Worm (Caenorhabditis elegans): Measurements from ENCODE around the gene lron-7.

The lron-7 gene

DNA sequence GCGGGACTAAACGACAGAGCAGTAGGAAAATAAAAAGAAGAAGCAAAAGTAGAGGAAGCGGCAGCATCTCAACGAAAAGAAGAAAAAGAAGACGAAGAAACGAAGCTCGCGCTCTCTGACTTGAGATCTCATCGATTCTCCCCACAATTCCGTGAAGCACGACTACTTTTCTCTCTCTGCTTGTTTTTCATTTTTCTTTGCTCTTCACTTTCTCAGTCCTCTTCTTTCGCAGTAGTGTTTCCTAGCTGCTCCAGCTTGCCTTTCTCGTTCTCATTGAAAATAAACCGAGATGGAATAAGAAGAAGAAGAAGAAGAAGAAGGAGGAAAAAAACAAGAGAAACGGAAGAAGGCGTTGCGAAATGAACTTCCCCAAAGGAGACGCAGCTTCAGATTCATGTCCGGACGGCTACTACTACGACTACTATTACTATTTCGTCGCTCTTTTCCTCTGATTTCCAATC, 7.2 kb upstream of the lron-7 start:
- TF ChIP-seq sea-1 (GFP tag; conservative IDR thresholded peaks at IDR 0.05) (no peak), tbx-11 (GFP tag; IDR thresholded peaks at IDR 0.05) (no peak), ets-7 (tag; optimal IDR thresholded peaks at IDR 0.05) (no peak), pes-1 (GFP tag; IDR thresholded peaks at IDR 0.05) (no peak), ama-1 (optimal IDR thresholded peaks at IDR 0.05) (no peak), flt-1 (GFP tag; IDR thresholded peaks at IDR 0.05) (no peak), ceh-13 (GFP tag; optimal IDR thresholded peaks at IDR 0.05) (no peak), scrt-1 (GFP tag; IDR thresholded peaks at IDR 0.05) (no peak), tbx-37 (GFP tag; conservative IDR thresholded peaks at IDR 0.05) (no peak), hmbx-1 (tag; optimal IDR thresholded peaks at IDR 0.05) (no peak), tra-4 (tag; optimal IDR thresholded peaks at IDR 0.05) (no peak), ceh-36 (tag; optimal IDR thresholded peaks at IDR 0.05) (no peak), aly-1 (tag; optimal IDR thresholded peaks at IDR 0.05) (no peak), B0310.2 (tag; optimal IDR thresholded peaks at IDR 0.05) (no peak), hnd-1 (tag; optimal IDR thresholded peaks at IDR 0.05) (no peak), hmg-4 (GFP tag; optimal IDR thresholded peaks at IDR 0.05) (no peak), F13C5.2 (tag; optimal IDR thresholded peaks at IDR 0.05) (no peak)

DNA sequence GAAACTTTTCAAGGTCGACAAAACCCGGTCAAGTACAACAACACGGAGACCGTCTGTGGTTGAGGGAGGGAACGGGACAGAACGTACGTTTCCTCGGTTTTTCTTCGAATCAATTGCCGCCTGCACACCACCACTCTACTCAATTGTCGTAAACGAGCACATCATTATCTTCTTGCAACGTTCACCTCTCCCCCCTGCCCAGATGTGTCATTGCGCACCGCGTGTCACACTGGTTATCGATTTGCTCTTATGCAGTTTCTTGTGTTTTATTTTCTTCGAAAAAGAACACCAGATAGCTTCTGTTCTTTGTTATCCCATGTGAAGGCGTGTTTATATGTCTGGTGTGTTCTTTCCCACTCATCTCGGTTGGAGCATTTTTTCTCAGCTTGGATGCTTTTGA, 2.4 kb upstream of the lron-7 start:
- TF ChIP-seq hmg-4 (GFP tag; optimal IDR thresholded peaks at IDR 0.05) (no peak), flt-1 (GFP tag; IDR thresholded peaks at IDR 0.05) (no peak), B0310.2 (tag; optimal IDR thresholded peaks at IDR 0.05) (no peak), tra-4 (tag; optimal IDR thresholded peaks at IDR 0.05) (no peak), F13C5.2 (tag; optimal IDR thresholded peaks at IDR 0.05) (no peak), scrt-1 (GFP tag; IDR thresholded peaks at IDR 0.05) (no peak), hnd-1 (tag; optimal IDR thresholded peaks at IDR 0.05) (no peak), ceh-36 (tag; optimal IDR thresholded peaks at IDR 0.05) (no peak), pes-1 (GFP tag; IDR thresholded peaks at IDR 0.05) (no peak), ets-7 (tag; optimal IDR thresholded peaks at IDR 0.05) (no peak), ama-1 (optimal IDR thresholded peaks at IDR 0.05) (no peak)

DNA sequence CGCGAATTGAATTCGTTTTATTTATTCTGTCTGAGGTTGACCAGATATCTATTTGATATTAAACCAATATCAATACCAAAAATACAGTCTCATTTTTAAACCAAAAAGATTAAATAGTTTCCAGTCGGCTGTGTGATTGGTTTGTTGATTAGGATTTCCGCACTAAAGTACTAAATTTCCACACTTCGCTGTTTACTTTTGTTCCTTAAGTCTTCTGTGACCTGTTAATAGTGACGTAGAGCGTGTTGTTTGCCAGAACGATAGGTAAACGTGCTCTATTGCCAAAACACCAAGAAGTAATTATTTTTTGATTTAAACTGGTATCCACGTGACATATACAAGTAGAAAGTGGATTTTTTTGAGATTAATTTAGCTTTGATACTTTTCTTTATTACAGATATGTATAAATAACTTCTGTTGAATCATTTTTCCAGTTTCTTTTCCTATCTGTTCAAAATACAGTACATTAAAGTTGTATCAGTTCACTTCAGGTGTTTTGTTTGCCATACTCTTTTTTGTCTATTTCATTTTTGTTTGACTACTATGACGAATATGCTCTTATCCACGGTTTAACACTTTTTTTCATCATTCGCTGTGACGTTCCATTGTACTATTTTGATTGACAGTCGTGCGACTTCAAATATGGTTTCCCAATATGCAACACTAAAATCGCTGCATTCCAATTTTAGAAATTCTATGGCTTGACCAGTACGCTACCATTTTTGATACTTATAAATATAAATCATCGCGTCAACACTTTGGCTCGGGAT, 888 bp upstream of the lron-7 start:
- no peak for TF ChIP-seq scrt-1 (GFP tag; IDR thresholded peaks at IDR 0.05)
- no peak for TF ChIP-seq F13C5.2 (tag; optimal IDR thresholded peaks at IDR 0.05)
- TF ChIP-seq tbx-11 (GFP tag; IDR thresholded peaks at IDR 0.05), result no peak
- TF ChIP-seq hmg-4 (GFP tag; optimal IDR thresholded peaks at IDR 0.05), result no peak
- no peak for TF ChIP-seq sea-1 (GFP tag; conservative IDR thresholded peaks at IDR 0.05)
- TF ChIP-seq hmbx-1 (tag; optimal IDR thresholded peaks at IDR 0.05), result no peak
- TF ChIP-seq B0310.2 (tag; optimal IDR thresholded peaks at IDR 0.05), result no peak
- no peak for TF ChIP-seq pes-1 (GFP tag; IDR thresholded peaks at IDR 0.05)
- TF ChIP-seq ama-1 (optimal IDR thresholded peaks at IDR 0.05), result no peak
- TF ChIP-seq ets-7 (tag; optimal IDR thresholded peaks at IDR 0.05), result no peak
- no peak for TF ChIP-seq tra-4 (tag; optimal IDR thresholded peaks at IDR 0.05)
- TF ChIP-seq flt-1 (GFP tag; IDR thresholded peaks at IDR 0.05), result no peak

DNA sequence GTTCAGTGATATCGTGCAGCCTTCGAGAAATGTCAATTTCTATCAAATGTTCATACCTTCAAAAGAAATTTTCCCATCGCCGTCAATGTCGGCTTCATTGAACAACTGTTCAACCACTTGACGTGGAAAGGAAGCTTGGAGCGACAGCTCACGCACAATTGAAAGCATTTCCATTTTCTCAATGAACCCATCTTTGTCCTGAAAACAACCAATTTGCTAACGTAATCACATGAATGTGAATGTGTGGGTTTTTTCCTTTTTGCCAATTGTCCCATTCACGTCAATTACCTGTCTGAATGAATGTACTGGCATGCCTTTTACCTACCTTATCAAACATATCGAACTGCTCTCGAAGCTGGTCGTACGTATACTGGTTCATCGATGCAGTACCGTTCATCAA, 4.4 kb downstream of the lron-7 start:
- no peak for TF ChIP-seq aly-1 (tag; optimal IDR thresholded peaks at IDR 0.05)
- no peak for TF ChIP-seq hnd-1 (tag; optimal IDR thresholded peaks at IDR 0.05)
- TF ChIP-seq pes-1 (GFP tag; IDR thresholded peaks at IDR 0.05), result no peak
- TF ChIP-seq sea-1 (GFP tag; conservative IDR thresholded peaks at IDR 0.05), result no peak
- TF ChIP-seq B0310.2 (tag; optimal IDR thresholded peaks at IDR 0.05), result no peak
- no peak for TF ChIP-seq hmbx-1 (tag; optimal IDR thresholded peaks at IDR 0.05)
- TF ChIP-seq hmg-4 (GFP tag; optimal IDR thresholded peaks at IDR 0.05), result no peak
- no peak for TF ChIP-seq ama-1 (optimal IDR thresholded peaks at IDR 0.05)
- no peak for TF ChIP-seq ets-7 (tag; optimal IDR thresholded peaks at IDR 0.05)
- no peak for TF ChIP-seq tbx-11 (GFP tag; IDR thresholded peaks at IDR 0.05)
- TF ChIP-seq F13C5.2 (tag; optimal IDR thresholded peaks at IDR 0.05), result no peak
- no peak for TF ChIP-seq ceh-13 (GFP tag; optimal IDR thresholded peaks at IDR 0.05)
- TF ChIP-seq scrt-1 (GFP tag; IDR thresholded peaks at IDR 0.05), result no peak
- TF ChIP-seq ceh-36 (tag; optimal IDR thresholded peaks at IDR 0.05), result no peak

DNA sequence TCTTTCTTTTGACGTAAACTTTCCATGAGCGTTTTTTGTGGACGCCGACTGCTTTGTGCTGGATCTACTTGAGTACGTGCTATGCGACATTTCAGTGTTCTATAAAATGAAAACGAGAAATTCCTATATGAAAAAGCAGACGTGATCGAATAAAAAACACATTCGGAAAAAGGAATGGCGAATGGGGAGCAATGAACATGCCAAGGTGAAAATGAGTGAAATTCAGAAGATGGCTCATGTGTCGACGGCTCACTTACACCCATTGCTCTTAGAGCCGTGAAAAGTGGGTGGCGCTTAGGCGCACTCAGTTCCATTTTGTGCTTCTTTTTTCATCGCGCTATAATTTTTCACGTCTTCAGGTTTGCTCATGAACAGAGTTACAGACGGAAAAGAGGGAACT, 6.7 kb downstream of the lron-7 start, which contains the start of gene K03A1.4:
Gene K03A1.4 (minus strand): TSS at position 101 of the 400 bp plus-strand sequence.
- TF ChIP-seq aly-1 (tag; optimal IDR thresholded peaks at IDR 0.05) (no peak), ama-1 (optimal IDR thresholded peaks at IDR 0.05) (no peak), ets-7 (tag; optimal IDR thresholded peaks at IDR 0.05) (no peak), ceh-13 (GFP tag; optimal IDR thresholded peaks at IDR 0.05) (no peak), B0310.2 (tag; optimal IDR thresholded peaks at IDR 0.05) (no peak), pes-1 (GFP tag; IDR thresholded peaks at IDR 0.05) (no peak)

DNA sequence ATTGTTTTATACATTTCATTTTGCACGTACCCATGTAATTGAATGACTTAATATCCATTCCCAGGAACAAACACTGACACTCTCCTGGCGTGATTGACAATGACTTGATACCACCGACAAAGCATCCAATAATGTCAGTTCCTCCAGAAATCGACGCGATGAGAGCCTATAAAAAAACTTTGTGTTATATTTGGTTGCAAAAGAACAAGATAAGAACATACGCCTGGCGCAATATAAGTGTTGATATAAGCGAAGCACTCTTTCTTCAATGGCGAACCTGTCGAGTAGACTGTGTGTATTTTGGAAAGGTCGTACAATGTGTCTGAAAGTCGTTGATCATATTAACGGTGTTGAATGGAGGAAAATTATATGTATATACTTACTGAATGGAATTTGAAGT, 11.2 kb downstream of the lron-7 start:
- no peak for TF ChIP-seq tra-4 (tag; optimal IDR thresholded peaks at IDR 0.05)
- TF ChIP-seq scrt-1 (GFP tag; IDR thresholded peaks at IDR 0.05), result no peak
- no peak for TF ChIP-seq F13C5.2 (tag; optimal IDR thresholded peaks at IDR 0.05)
- TF ChIP-seq ceh-13 (GFP tag; optimal IDR thresholded peaks at IDR 0.05), result no peak
- TF ChIP-seq B0310.2 (tag; optimal IDR thresholded peaks at IDR 0.05), result no peak
- no peak for TF ChIP-seq flt-1 (GFP tag; IDR thresholded peaks at IDR 0.05)
- TF ChIP-seq pes-1 (GFP tag; IDR thresholded peaks at IDR 0.05), result no peak
- TF ChIP-seq ets-7 (tag; optimal IDR thresholded peaks at IDR 0.05), result no peak
- no peak for TF ChIP-seq tbx-11 (GFP tag; IDR thresholded peaks at IDR 0.05)
- no peak for TF ChIP-seq aly-1 (tag; optimal IDR thresholded peaks at IDR 0.05)
- TF ChIP-seq hnd-1 (tag; optimal IDR thresholded peaks at IDR 0.05), result no peak
- no peak for TF ChIP-seq hmg-4 (GFP tag; optimal IDR thresholded peaks at IDR 0.05)
- no peak for TF ChIP-seq ama-1 (optimal IDR thresholded peaks at IDR 0.05)

DNA sequence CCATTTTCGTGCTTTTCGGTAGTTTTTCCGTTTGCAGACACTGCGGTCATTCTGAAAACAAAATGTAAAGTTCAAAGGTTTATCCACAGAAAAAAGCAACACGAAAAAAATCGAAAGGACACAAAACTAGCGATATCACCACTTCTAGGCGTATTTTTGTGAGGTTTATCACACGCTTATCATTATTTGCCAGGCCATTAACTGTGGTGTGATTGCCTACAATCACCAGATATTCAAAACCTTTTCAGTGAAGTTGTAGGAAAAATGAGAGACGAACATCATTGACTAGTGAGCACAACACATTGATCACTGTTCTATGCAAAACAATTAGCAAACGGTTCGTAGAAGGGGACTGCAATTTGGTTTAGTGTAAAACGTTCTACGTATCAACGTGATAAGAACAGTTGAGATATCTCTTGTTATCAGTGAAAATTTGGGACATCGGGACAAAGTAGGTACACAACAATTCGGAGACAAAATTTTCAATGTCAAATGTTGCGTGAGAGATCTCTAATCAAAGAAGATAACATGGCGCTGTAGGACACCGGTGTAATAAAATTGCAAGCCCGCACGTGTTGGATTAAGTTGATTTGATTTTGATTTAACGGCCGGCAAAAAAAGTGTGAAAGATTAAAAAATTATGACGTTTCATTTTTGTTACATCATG, 13.7 kb downstream of the lron-7 start, which contains the start of gene sur-5:
Gene sur-5 (minus strand): TSS at position 51 of the 667 bp plus-strand sequence.
- TF ChIP-seq tbx-11 (GFP tag; IDR thresholded peaks at IDR 0.05), result no peak
- TF ChIP-seq ceh-36 (tag; optimal IDR thresholded peaks at IDR 0.05), result no peak
- no peak for TF ChIP-seq hnd-1 (tag; optimal IDR thresholded peaks at IDR 0.05)
- no peak for TF ChIP-seq hmg-4 (GFP tag; optimal IDR thresholded peaks at IDR 0.05)
- no peak for TF ChIP-seq flt-1 (GFP tag; IDR thresholded peaks at IDR 0.05)
- no peak for TF ChIP-seq B0310.2 (tag; optimal IDR thresholded peaks at IDR 0.05)
- no peak for TF ChIP-seq tra-4 (tag; optimal IDR thresholded peaks at IDR 0.05)
- TF ChIP-seq F13C5.2 (tag; optimal IDR thresholded peaks at IDR 0.05), result no peak
- no peak for TF ChIP-seq hmbx-1 (tag; optimal IDR thresholded peaks at IDR 0.05)
- no peak for TF ChIP-seq ama-1 (optimal IDR thresholded peaks at IDR 0.05)

Data from whole organism, early embryonic.